Fruit fly (Drosophila melanogaster) whole organism, adult: Measurements from ENCODE around the gene bab1.

Experiments used
- Clk ChIP-seq: fragments of 200-800 bp; sonication (Bioruptor generic); optimal IDR thresholded peaks from 2 replicates; lab custom pipeline; 2017; ENCODE audit warnings: missing biosample characterization, missing genetic modification characterization
- cnc ChIP-seq, 2 experiments: fragments of >200 bp; optimal IDR thresholded peaks; 2 replicates each; lab custom pipeline; 2017
- kay ChIP-seq: fragments of 200-800 bp; sonication (Bioruptor generic); peaks from one replicate; lab custom pipeline; 2016; ENCODE audit warnings: missing biosample characterization, missing genetic modification characterization, borderline replicate concordance
- ovo ChIP-seq: fragments of 200-800 bp; sonication (Bioruptor generic); optimal IDR thresholded peaks from 2 replicates; lab custom pipeline; 2016; ENCODE audit warnings: missing biosample characterization, missing genetic modification characterization
- toe ChIP-seq: fragments of 200-800 bp; sonication (Bioruptor generic); optimal IDR thresholded peaks from 2 replicates; lab custom pipeline; 2016; ENCODE audit warnings: missing biosample characterization, missing genetic modification characterization

- TF ChIP-seq ovo (no peak), cnc (optimal IDR thresholded peaks at IDR 0.05; lab: Kevin White, UChicago) (no peak), Clk (GFP tag; lab: Kevin White, UChicago) (no peak), kay (GFP tag; lab: Kevin White, UChicago) (no peak), toe (GFP tag; lab: Kevin White, UChicago) (no peak)
Measured at dm6 chr3L:1030908-1031545, 69.9 kb downstream of the bab1 start.
